Fruit fly (Drosophila melanogaster): ENCODE measurements around the gene Trmt61.

Gene Trmt61

dm6 chr3R:26041417-26042101 is 17.7 kb upstream of the Trmt61 start, which contains the start of gene gro (continued):
- peak; percentile 85 for TF ChIP-seq HLH4C (GFP tag; IDR thresholded peaks at IDR 0.05; ENCODE audit: partially characterized antibody)
- peak; percentile 91 for TF ChIP-seq E2f2 (GFP tag; IDR thresholded peaks at IDR 0.05)
- TF ChIP-seq Abd-B (GFP tag; optimal IDR thresholded peaks at IDR 0.05): peak; percentile 42
- peak; percentile 55 for TF ChIP-seq CG14441 (GFP tag; IDR thresholded peaks at IDR 0.05)
- TF ChIP-seq unc-4 (GFP tag; IDR thresholded peaks at IDR 0.05; ENCODE audit: partially characterized antibody): peak; percentile 74
- TF ChIP-seq Dfd (GFP tag; optimal IDR thresholded peaks at IDR 0.05): no peak
- TF ChIP-seq rib (GFP tag; IDR thresholded peaks at IDR 0.05): peak; percentile 79
- TF ChIP-seq ssp (GFP tag; IDR thresholded peaks at IDR 0.05): peak; percentile 45
- peak; percentile 24 for TF ChIP-seq CG11398 (GFP tag; optimal IDR thresholded peaks at IDR 0.05)
- peak in 1 of 3 experiments; percentile 4 for TF ChIP-seq Stat92E (GFP tag; optimal IDR thresholded peaks at IDR 0.05)
- no peak for TF ChIP-seq CG31365 (tag; optimal IDR thresholded peaks at IDR 0.05)
- peak; percentile 62 for TF ChIP-seq CG10366 (GFP tag; IDR thresholded peaks at IDR 0.05)
- TF ChIP-seq stc (GFP tag; IDR thresholded peaks at IDR 0.05): peak; percentile 49; the same call in 1 of the 2 replicates
- TF ChIP-seq CG12769 (tag; optimal IDR thresholded peaks at IDR 0.05): peak; percentile 78
- TF ChIP-seq Chrac-16 (GFP tag; optimal IDR thresholded peaks at IDR 0.05): peak; percentile 77
- TF ChIP-seq Blimp-1 (GFP tag; optimal IDR thresholded peaks at IDR 0.05): peak; percentile 55
- peak; percentile 65; the same call in 1 of the 2 replicates for TF ChIP-seq CG32532 (GFP tag; IDR thresholded peaks at IDR 0.05)
- TF ChIP-seq CG7357 (GFP tag; IDR thresholded peaks at IDR 0.05): 0 out of 3 replicates have a peak, but pooled peaks have one; percentile 43
- peak; percentile 68 for TF ChIP-seq HmgD (GFP tag; optimal IDR thresholded peaks at IDR 0.05)
- TF ChIP-seq Pdp1 (GFP tag; optimal IDR thresholded peaks at IDR 0.05): peak; percentile 70 to 94
- TF ChIP-seq Oli (tag; optimal IDR thresholded peaks at IDR 0.05): peak; percentile 30
- no peak for TF ChIP-seq org-1 (GFP tag; optimal IDR thresholded peaks at IDR 0.05)
- TF ChIP-seq Ets97D (GFP tag; optimal IDR thresholded peaks at IDR 0.05): peak; percentile 97
- peak; percentile 52 for TF ChIP-seq Six4 (GFP tag; optimal IDR thresholded peaks at IDR 0.05)
- peak; percentile 91 for TF ChIP-seq Elba2 (GFP tag; optimal IDR thresholded peaks at IDR 0.05)
- peak; percentile 69 for TF ChIP-seq CG6272 (GFP tag; IDR thresholded peaks at IDR 0.05)
- no peak for TF ChIP-seq lov (optimal IDR thresholded peaks at IDR 0.05)
- peak; percentile 50; the same call in 2 of the 3 replicates for TF ChIP-seq lov (GFP tag; IDR thresholded peaks at IDR 0.05)
- TF ChIP-seq Mrtf (GFP tag; IDR thresholded peaks at IDR 0.05): no peak
- peak; percentile 71 for TF ChIP-seq CG12104 (GFP tag; optimal IDR thresholded peaks at IDR 0.05)
- peak; percentile 69 for TF ChIP-seq CG9876 (GFP tag; optimal IDR thresholded peaks at IDR 0.05)
- peak; percentile 84 for TF ChIP-seq CG14710 (tag; optimal IDR thresholded peaks at IDR 0.05)
- TF ChIP-seq bbx (GFP tag; IDR thresholded peaks at IDR 0.05; ENCODE audit: partially characterized antibody): peak; percentile 85
- TF ChIP-seq vnd (GFP tag; IDR thresholded peaks at IDR 0.05; ENCODE audit: partially characterized antibody): peak; percentile 77
- TF ChIP-seq CG11696 (GFP tag; IDR thresholded peaks at IDR 0.05): no peak
- TF ChIP-seq zfh2 (GFP tag; optimal IDR thresholded peaks at IDR 0.05): peak; percentile 72
- TF ChIP-seq ara (GFP tag; IDR thresholded peaks at IDR 0.05): peak; percentile 26; the same call in 1 of the 2 replicates
- TF ChIP-seq CG3995 (GFP tag; optimal IDR thresholded peaks at IDR 0.05): peak; percentile 31
- TF ChIP-seq CG5180 (GFP tag; optimal IDR thresholded peaks at IDR 0.05): peak; percentile 25
- TF ChIP-seq CG1233 (GFP tag; optimal IDR thresholded peaks at IDR 0.05): peak; percentile 55
- peak; percentile 60 for TF ChIP-seq CG1602 (GFP tag; optimal IDR thresholded peaks at IDR 0.05)
- peak; percentile 7 for TF ChIP-seq CG12071 (GFP tag; optimal IDR thresholded peaks at IDR 0.05)
- TF ChIP-seq onecut (GFP tag; IDR thresholded peaks at IDR 0.05): peak; percentile 66
- peak; percentile 24 for TF ChIP-seq twi (tag; optimal IDR thresholded peaks at IDR 0.05)
- peak; percentile 76 for TF ChIP-seq CG11247 (GFP tag; IDR thresholded peaks at IDR 0.05)
- TF ChIP-seq D19B (GFP tag; optimal IDR thresholded peaks at IDR 0.05): peak; percentile 37
- peak; percentile 25; the same call in 1 of the 2 replicates for TF ChIP-seq Drgx (GFP tag; IDR thresholded peaks at IDR 0.05)
- TF ChIP-seq HLHmδ (GFP tag; optimal IDR thresholded peaks at IDR 0.05): peak; percentile 89
- TF ChIP-seq kay (GFP tag; optimal IDR thresholded peaks at IDR 0.05): peak; percentile 46
